Fruit fly (Drosophila melanogaster) whole organism, embryonic: ENCODE measurements around the gene CdGAPr.

Experiments
- Abd-B ChIP-seq: fragments of 200-800 bp; sonication (Bioruptor generic); optimal IDR thresholded peaks from 2 replicates; lab custom pipeline; 2018; ENCODE audit warnings: missing biosample characterization, mild to moderate bottlenecking, missing genetic modification characterization, moderate library complexity
- BtbVII ChIP-seq: fragments of 200-800 bp; sonication (Bioruptor generic); optimal IDR thresholded peaks from 3 replicates; lab custom pipeline; 2017; ENCODE audit warnings: missing biosample characterization, mild to moderate bottlenecking, missing genetic modification characterization
- CG11093 ChIP-seq: fragments of 200-800 bp; sonication (Bioruptor generic); IDR thresholded peaks from 3 replicates; pipeline ENCODE4 v1.3.6; 2022; ENCODE audit warnings: missing biosample characterization, missing genetic modification characterization
- CG11504 ChIP-seq: fragments of 200-800 bp; sonication (Bioruptor generic); optimal IDR thresholded peaks from 3 replicates; lab custom pipeline; 2019; ENCODE audit warnings: missing biosample characterization, mild to moderate bottlenecking, missing genetic modification characterization, moderate library complexity
- CG14710 ChIP-seq: fragments of 200-800 bp; sonication (Bioruptor generic); optimal IDR thresholded peaks from 3 replicates; lab custom pipeline; 2019; ENCODE audit warnings: missing biosample characterization, mild to moderate bottlenecking, missing genetic modification characterization, moderate library complexity
- CG17361 ChIP-seq: fragments of 200-800 bp; sonication (Bioruptor generic); IDR thresholded peaks from 3 replicates; pipeline ENCODE4 v1.3.6; 2022; ENCODE audit warnings: missing biosample characterization, missing genetic modification characterization
- CG2116 ChIP-seq: fragments of 200-800 bp; sonication (Bioruptor generic); optimal IDR thresholded peaks from 3 replicates; lab custom pipeline; 2018; ENCODE audit warnings: missing biosample characterization, mild to moderate bottlenecking, missing genetic modification characterization
- CG2120 ChIP-seq: fragments of 200-800 bp; sonication (Bioruptor generic); optimal IDR thresholded peaks from 3 replicates; lab custom pipeline; 2016; ENCODE audit warnings: missing biosample characterization, missing genetic modification characterization
- CG3163 ChIP-seq: fragments of 200-800 bp; sonication (Bioruptor generic); optimal IDR thresholded peaks from 3 replicates; lab custom pipeline; 2016; ENCODE audit warnings: missing biosample characterization, missing genetic modification characterization
- CG6765 ChIP-seq: fragments of 200-800 bp; sonication (Bioruptor generic); optimal IDR thresholded peaks from 3 replicates; lab custom pipeline; 2017; ENCODE audit warnings: missing biosample characterization, mild to moderate bottlenecking, missing genetic modification characterization
- CG7963 ChIP-seq: fragments of 200-800 bp; sonication (Bioruptor generic); IDR thresholded peaks from 3 replicates; pipeline ENCODE4 v1.3.6; 2022; ENCODE audit warnings: missing biosample characterization, missing genetic modification characterization; ENCODE audit not compliant: partially characterized antibody
- CG7987 ChIP-seq: fragments of 200-800 bp; sonication (Bioruptor generic); optimal IDR thresholded peaks from 2 replicates; lab custom pipeline; 2018; ENCODE audit warnings: missing biosample characterization, mild to moderate bottlenecking, missing genetic modification characterization, moderate library complexity
- CG8359 ChIP-seq: fragments of 200-800 bp; sonication (Bioruptor generic); optimal IDR thresholded peaks from 2 replicates; lab custom pipeline; 2017; ENCODE audit warnings: missing biosample characterization, mild to moderate bottlenecking, missing genetic modification characterization, borderline replicate concordance
- CG8388 ChIP-seq: fragments of 200-800 bp; sonication (Bioruptor generic); optimal IDR thresholded peaks from 2 replicates; lab custom pipeline; 2019; ENCODE audit warnings: missing biosample characterization, mild to moderate bottlenecking, missing genetic modification characterization, moderate library complexity
- CG8924 ChIP-seq: fragments of 200-800 bp; optimal IDR thresholded peaks from 3 replicates; lab custom pipeline; 2019; ENCODE audit warnings: missing biosample characterization, mild to moderate bottlenecking, missing genetic modification characterization, moderate library complexity
- Dref ChIP-seq: fragments of 200-800 bp; sonication (Bioruptor generic); IDR thresholded peaks from 2 replicates; pipeline ENCODE4 v1.3.6; 2022; ENCODE audit warnings: missing biosample characterization, missing genetic modification characterization
- Ets65A ChIP-seq: fragments of 200-800 bp; sonication (Bioruptor generic); peaks from one replicate; lab custom pipeline; 2016; ENCODE audit warnings: missing biosample characterization, missing genetic modification characterization
- Ets97D ChIP-seq: fragments of 200-800 bp; sonication (Bioruptor generic); optimal IDR thresholded peaks from 3 replicates; lab custom pipeline; 2016; ENCODE audit warnings: missing biosample characterization, missing genetic modification characterization
- HLH54F ChIP-seq: fragments of 200-800 bp; sonication (Bioruptor generic); optimal IDR thresholded peaks from 3 replicates; lab custom pipeline; 2016; ENCODE audit warnings: missing biosample characterization, missing genetic modification characterization
- HmgZ ChIP-seq: fragments of 200-800 bp; sonication (Bioruptor generic); optimal IDR thresholded peaks from 2 replicates; lab custom pipeline; 2018; ENCODE audit warnings: missing biosample characterization, mild to moderate bottlenecking, missing genetic modification characterization
- Hmr ChIP-seq: fragments of 200-800 bp; sonication (Bioruptor generic); optimal IDR thresholded peaks from 3 replicates; lab custom pipeline; 2017; ENCODE audit warnings: mild to moderate bottlenecking, missing biosample characterization, missing genetic modification reagents, missing genetic modification characterization
- Hr3 ChIP-seq: fragments of 200-800 bp; sonication (Bioruptor generic); optimal IDR thresholded peaks from 3 replicates; lab custom pipeline; 2016; ENCODE audit warnings: missing biosample characterization, missing genetic modification characterization
- Hsf ChIP-seq: fragments of 200-800 bp; sonication (Bioruptor generic); optimal IDR thresholded peaks from 3 replicates; lab custom pipeline; 2016; ENCODE audit warnings: missing biosample characterization, missing genetic modification characterization
- MTF-1 ChIP-seq: fragments of 200-800 bp; sonication (Bioruptor generic); optimal IDR thresholded peaks from 2 replicates; lab custom pipeline; 2018; ENCODE audit warnings: missing biosample characterization, mild to moderate bottlenecking, missing genetic modification characterization, borderline replicate concordance
- Neu2 ChIP-seq: fragments of 200-800 bp; sonication (Bioruptor generic); optimal IDR thresholded peaks from 3 replicates; lab custom pipeline; 2016; ENCODE audit warnings: missing biosample characterization, missing genetic modification characterization, borderline replicate concordance
- PHDP ChIP-seq: fragments of 200-800 bp; sonication (Bioruptor generic); optimal IDR thresholded peaks from 3 replicates; lab custom pipeline; 2018; ENCODE audit warnings: missing biosample characterization, mild to moderate bottlenecking, missing genetic modification characterization, moderate library complexity
- Scr ChIP-seq: fragments of 200-800 bp; sonication (Bioruptor generic); IDR thresholded peaks from 2 replicates; pipeline ENCODE4 v1.3.6; 2022; ENCODE audit warnings: missing biosample characterization, missing genetic modification characterization; ENCODE audit not compliant: partially characterized antibody
- Side ChIP-seq: fragments of 200-800 bp; sonication (Bioruptor generic); optimal IDR thresholded peaks from 2 replicates; lab custom pipeline; 2016; ENCODE audit warnings: missing biosample characterization, missing genetic modification characterization
- Sin3A ChIP-seq: fragments of >200 bp; optimal IDR thresholded peaks from 2 replicates; lab custom pipeline; 2018
- Xbp1 ChIP-seq: fragments of 200-800 bp; sonication (Bioruptor generic); optimal IDR thresholded peaks from 3 replicates; lab custom pipeline; 2016; ENCODE audit warnings: missing biosample characterization, mild to moderate bottlenecking, missing genetic modification characterization
- YL-1 ChIP-seq: fragments of 200-800 bp; sonication (Bioruptor generic); optimal IDR thresholded peaks from 3 replicates; lab custom pipeline; 2017; ENCODE audit warnings: missing biosample characterization, mild to moderate bottlenecking, missing genetic modification characterization
- abd-A ChIP-seq: fragments of 200-800 bp; sonication (Bioruptor generic); optimal IDR thresholded peaks from 3 replicates; lab custom pipeline; 2019; ENCODE audit warnings: missing biosample characterization, mild to moderate bottlenecking, missing genetic modification characterization, moderate library complexity
- amos ChIP-seq: fragments of 200-800 bp; sonication (Bioruptor generic); IDR thresholded peaks from 2 replicates; pipeline ENCODE4 v1.3.6; 2022; ENCODE audit warnings: missing biosample characterization, missing genetic modification characterization; ENCODE audit not compliant: partially characterized antibody
- bbx ChIP-seq: fragments of 200-800 bp; sonication (Bioruptor generic); IDR thresholded peaks from 2 replicates; pipeline ENCODE4 v1.3.6; 2022; ENCODE audit warnings: missing biosample characterization, missing genetic modification characterization; ENCODE audit not compliant: partially characterized antibody
- chm ChIP-seq: fragments of 200-800 bp; sonication (Bioruptor generic); IDR thresholded peaks from 2 replicates; pipeline ENCODE4 v1.3.6; 2022; ENCODE audit warnings: missing biosample characterization, missing genetic modification characterization
- crol ChIP-seq: fragments of 200-800 bp; sonication (Bioruptor generic); IDR thresholded peaks from 2 replicates; pipeline ENCODE4 v1.3.6; 2022; ENCODE audit warnings: missing biosample characterization, missing genetic modification characterization
- dmrt99B ChIP-seq: fragments of 200-800 bp; sonication (Bioruptor generic); optimal IDR thresholded peaks from 2 replicates; lab custom pipeline; 2018; ENCODE audit warnings: missing biosample characterization, mild to moderate bottlenecking, missing genetic modification characterization, moderate library complexity
- esg ChIP-seq: fragments of 200-800 bp; sonication (Bioruptor generic); conservative IDR thresholded peaks from 2 replicates; pipeline ENCODE4 v1.3.6; 2022; ENCODE audit warnings: missing biosample characterization, missing genetic modification characterization
- fd64A ChIP-seq: fragments of 200-800 bp; sonication (Bioruptor generic); optimal IDR thresholded peaks from 3 replicates; lab custom pipeline; 2018; ENCODE audit warnings: missing biosample characterization, mild to moderate bottlenecking, missing genetic modification characterization
- gfzf ChIP-seq: fragments of 200-800 bp; sonication (Bioruptor generic); optimal IDR thresholded peaks from 2 replicates; lab custom pipeline; 2016; ENCODE audit warnings: missing biosample characterization, mild to moderate bottlenecking, missing genetic modification characterization, moderate library complexity
- gsb-n ChIP-seq: fragments of 200-800 bp; sonication (Bioruptor generic); optimal IDR thresholded peaks from 3 replicates; lab custom pipeline; 2018; ENCODE audit warnings: missing biosample characterization, mild to moderate bottlenecking, missing genetic modification characterization
- oc ChIP-seq: fragments of 200-800 bp; sonication (Bioruptor generic); optimal IDR thresholded peaks from 2 replicates; lab custom pipeline; 2018; ENCODE audit warnings: missing biosample characterization, mild to moderate bottlenecking, missing genetic modification characterization, moderate library complexity
- phol ChIP-seq: fragments of 200-800 bp; sonication (Bioruptor generic); optimal IDR thresholded peaks from 3 replicates; lab custom pipeline; 2018; ENCODE audit warnings: missing biosample characterization, mild to moderate bottlenecking, missing genetic modification characterization, moderate library complexity
- pzg ChIP-seq: fragments of 200-800 bp; sonication (Bioruptor generic); optimal IDR thresholded peaks from 3 replicates; lab custom pipeline; 2018; ENCODE audit warnings: missing biosample characterization, mild to moderate bottlenecking, missing genetic modification characterization, moderate library complexity
- sima ChIP-seq: fragments of 200-800 bp; sonication (Bioruptor generic); optimal IDR thresholded peaks from 2 replicates; lab custom pipeline; 2016; ENCODE audit warnings: missing biosample characterization, missing genetic modification characterization
- wek ChIP-seq: fragments of 200-800 bp; sonication (Bioruptor generic); optimal IDR thresholded peaks from 3 replicates; lab custom pipeline; 2018; ENCODE audit warnings: missing biosample characterization, mild to moderate bottlenecking, missing genetic modification characterization, moderate library complexity
- zfh1 ChIP-seq: fragments of 200-800 bp; sonication (Bioruptor generic); IDR thresholded peaks from 3 replicates; pipeline ENCODE4 v1.3.6; 2022; ENCODE audit warnings: missing biosample characterization, missing genetic modification characterization

CdGAPr gene

DNA sequence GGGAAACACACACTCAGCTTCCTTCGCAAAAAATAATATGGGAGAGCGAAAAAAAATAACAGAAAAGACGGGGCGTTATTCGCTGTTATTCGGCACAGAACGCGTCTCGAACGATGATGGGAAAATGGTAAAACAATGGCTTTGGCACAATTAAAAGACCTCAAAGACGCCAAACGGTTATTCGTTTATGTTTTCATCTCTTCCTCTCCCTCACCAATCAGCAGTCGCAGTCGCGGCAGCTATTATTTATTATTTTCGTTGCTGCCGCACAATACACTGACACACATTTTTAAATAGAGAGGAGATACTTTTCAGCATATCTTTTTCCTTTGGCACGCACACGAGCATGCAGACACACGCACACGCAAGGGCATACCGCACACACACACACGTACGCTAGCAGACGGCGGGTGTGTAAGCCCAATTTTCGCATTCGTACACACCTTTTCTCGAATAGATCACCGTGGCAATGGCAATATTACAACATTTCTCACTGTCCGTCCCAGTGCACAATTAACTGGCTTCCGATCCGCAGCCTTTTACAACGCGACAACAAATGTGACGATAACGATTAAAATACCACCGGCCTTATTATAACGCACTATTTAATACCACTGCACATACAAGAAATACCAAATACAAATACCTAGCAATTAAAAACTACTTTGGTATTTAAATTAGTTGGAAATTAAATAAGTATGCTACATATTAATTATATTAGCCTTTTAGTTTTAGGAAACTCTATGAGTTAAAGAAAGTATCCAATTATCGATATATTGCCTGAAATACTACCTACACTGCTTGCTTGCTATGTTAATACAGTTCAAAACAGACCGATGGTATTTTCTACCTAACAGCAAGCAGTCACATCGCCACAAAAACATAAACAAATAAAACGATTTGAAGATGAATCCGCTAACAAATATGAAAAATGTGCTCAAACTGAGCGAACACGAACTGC lies at the start of gene CdGAPr, which contains the start of gene CG10466:
TSS of gene CdGAPr (minus strand) at position 562 of the 961 bp plus-strand sequence.
TSS of gene CG10466 (plus strand) at position 784 of the 961 bp plus-strand sequence.
- TF ChIP-seq CG3163 (no peak), abd-A (tag; lab: Kevin White, UChicago) (peak; percentile 47), CG8924 (tag; lab: Kevin White, UChicago) (peak; percentile 76), bbx (GFP tag; lab: Robert Waterston, UW) (peak; percentile 36), CG17361 (peak; percentile 68; the same call in 2 of the 3 replicates), CG2120 (GFP tag; lab: Kevin White, UChicago) (peak; percentile 20), Scr (GFP tag; lab: Robert Waterston, UW) (peak; percentile 28; the same call in 1 of the 2 replicates), zfh1 (GFP tag; lab: Robert Waterston, UW) (no peak), crol (0 out of 2 replicates have a peak, but pooled peaks have one; percentile 21), Ets97D (peak; percentile 62), Dref (GFP tag; lab: Robert Waterston, UW) (peak; percentile 60), Hsf (GFP tag; lab: Kevin White, UChicago) (peak; percentile 0), gfzf (GFP tag; lab: Kevin White, UChicago) (peak; percentile 97), CG7963 (GFP tag; lab: Robert Waterston, UW) (0 out of 3 replicates have a peak, but pooled peaks have one; percentile 39), CG2116 (GFP tag; lab: Kevin White, UChicago) (peak; percentile 52), dmrt99B (tag; lab: Kevin White, UChicago) (peak; percentile 3), CG11093 (GFP tag; lab: Robert Waterston, UW) (no peak), fd64A (GFP tag; lab: Kevin White, UChicago) (no peak), Sin3A (lab: Kevin White, UChicago) (peak; percentile 54), MTF-1 (peak; percentile 25), CG14710 (tag; lab: Kevin White, UChicago) (peak; percentile 71), esg (GFP tag; lab: Robert Waterston, UW) (no peak), amos (peak; percentile 37), CG8388 (GFP tag; lab: Kevin White, UChicago) (peak; percentile 18), Neu2 (GFP tag; lab: Kevin White, UChicago) (peak; percentile 98), phol (tag; lab: Kevin White, UChicago) (peak; percentile 46), Ets65A (GFP tag; lab: Kevin White, UChicago) (peak; percentile 80), HLH54F (no peak), CG6765 (GFP tag; lab: Kevin White, UChicago) (peak; percentile 5), BtbVII (peak; percentile 39), oc (tag; lab: Kevin White, UChicago) (peak; percentile 8), PHDP (tag; lab: Kevin White, UChicago) (peak; percentile 20), wek (GFP tag; lab: Kevin White, UChicago) (peak; percentile 47), Hmr (GFP tag; lab: Kevin White, UChicago) (peak; percentile 68), Hr3 (GFP tag; lab: Kevin White, UChicago) (peak; percentile 17), CG11504 (tag; lab: Kevin White, UChicago) (peak; percentile 58), HmgZ (peak; percentile 29), Xbp1 (GFP tag; lab: Kevin White, UChicago) (no peak), Abd-B (peak; percentile 69), pzg (GFP tag; lab: Kevin White, UChicago) (peak; percentile 86), gsb-n (tag; lab: Kevin White, UChicago) (peak; percentile 52), YL-1 (GFP tag; lab: Kevin White, UChicago) (peak; percentile 66), sima (GFP tag; lab: Kevin White, UChicago) (no peak), Side (GFP tag; lab: Kevin White, UChicago) (no peak), chm (GFP tag; lab: Robert Waterston, UW) (peak; percentile 44; the same call in 1 of the 2 replicates), CG7987 (GFP tag; lab: Kevin White, UChicago) (peak; percentile 33), CG8359 (GFP tag; lab: Kevin White, UChicago) (no peak)
